Worm (Caenorhabditis elegans) whole organism, mixed stage, embryonic: Measurements from ENCODE around the gene F01F1.14.
A peak's percentile ranks its signal among the peaks of the same experiment; 100 is the strongest.

ENCODE experiments used
- M03D4.4 ChIP-seq: sonication (generic microtip); optimal IDR thresholded peaks from 2 replicates; lab custom pipeline; 2017; ENCODE audit warnings: mild to moderate bottlenecking, missing genetic modification characterization, missing compliant biosample characterization
- bed-3 ChIP-seq: fragments of 200-800 bp; sonication (Bioruptor generic); optimal IDR thresholded peaks from 3 replicates; lab custom pipeline; 2018; ENCODE audit warnings: mild to moderate bottlenecking, missing genetic modification characterization, moderate library complexity, missing compliant biosample characterization
- blmp-1 ChIP-seq: fragments of 150-350 bp; optimal IDR thresholded peaks from 2 replicates; lab custom pipeline; 2014; ENCODE audit warnings: missing biosample characterization, missing genetic modification characterization
- ceh-39 ChIP-seq: fragments of 150-350 bp; optimal IDR thresholded peaks from 2 replicates; lab custom pipeline; 2014; ENCODE audit warnings: missing biosample characterization, missing genetic modification characterization
- ceh-43 ChIP-seq: fragments of 200-800 bp; sonication (Bioruptor generic); optimal IDR thresholded peaks from 2 replicates; lab custom pipeline; 2018; ENCODE audit warnings: mild to moderate bottlenecking, missing genetic modification characterization, moderate library complexity, missing compliant biosample characterization
- ceh-83 ChIP-seq: fragments of 200-800 bp; sonication (Bioruptor generic); optimal IDR thresholded peaks from 2 replicates; lab custom pipeline; 2018; ENCODE audit warnings: mild to moderate bottlenecking, missing genetic modification characterization, missing compliant biosample characterization
- ces-1 ChIP-seq: fragments of 150-350 bp; optimal IDR thresholded peaks from 2 replicates; lab custom pipeline; 2014; ENCODE audit warnings: missing biosample characterization, missing genetic modification reagents, missing genetic modification characterization
- cnd-1 ChIP-seq: fragments of 200-800 bp; sonication (Bioruptor generic); optimal IDR thresholded peaks from 2 replicates; lab custom pipeline; 2018; ENCODE audit warnings: mild to moderate bottlenecking, missing genetic modification characterization, missing compliant biosample characterization
- drap-1 ChIP-seq: fragments of 200-800 bp; sonication (Bioruptor generic); optimal IDR thresholded peaks from 3 replicates; lab custom pipeline; 2018; ENCODE audit warnings: mild to moderate bottlenecking, missing genetic modification characterization, missing compliant biosample characterization
- elt-3 ChIP-seq: fragments of 150-350 bp; optimal IDR thresholded peaks from 2 replicates; lab custom pipeline; 2014; ENCODE audit warnings: missing biosample characterization, missing genetic modification characterization
- flh-1 ChIP-seq: fragments of 200-800 bp; sonication (Bioruptor generic); optimal IDR thresholded peaks from 2 replicates; lab custom pipeline; 2018; ENCODE audit warnings: mild to moderate bottlenecking, missing genetic modification characterization, moderate library complexity, missing compliant biosample characterization
- ham-2 ChIP-seq: fragments of 200-800 bp; sonication (Bioruptor generic); optimal IDR thresholded peaks from 2 replicates; lab custom pipeline; 2018; ENCODE audit warnings: mild to moderate bottlenecking, missing genetic modification characterization, missing compliant biosample characterization
- hlh-1 ChIP-seq: fragments of 150-350 bp; optimal IDR thresholded peaks from 2 replicates; lab custom pipeline; 2014; ENCODE audit warnings: missing biosample characterization, missing genetic modification reagents, missing genetic modification characterization
- lin-32 ChIP-seq: fragments of 200-800 bp; sonication (Bioruptor generic); optimal IDR thresholded peaks from 2 replicates; lab custom pipeline; 2018; ENCODE audit warnings: mild to moderate bottlenecking, missing genetic modification characterization, missing compliant biosample characterization
- lsy-2 ChIP-seq: fragments of 150-350 bp; optimal IDR thresholded peaks from 2 replicates; lab custom pipeline; 2014; ENCODE audit warnings: missing biosample characterization, missing genetic modification characterization
- mab-5 ChIP-seq: fragments of 150-350 bp; optimal IDR thresholded peaks from 2 replicates; lab custom pipeline; 2014; ENCODE audit warnings: missing biosample characterization, missing genetic modification characterization
- mep-1 ChIP-seq: fragments of 150-350 bp; optimal IDR thresholded peaks from 2 replicates; lab custom pipeline; 2017; ENCODE audit warnings: missing biosample characterization, missing genetic modification reagents, missing genetic modification characterization, inconsistent platforms
- nhr-2 ChIP-seq: fragments of 150-350 bp; optimal IDR thresholded peaks from 2 replicates; lab custom pipeline; 2014; ENCODE audit warnings: missing biosample characterization, missing genetic modification characterization
- nhr-237 ChIP-seq: fragments of 150-350 bp; optimal IDR thresholded peaks from 2 replicates; lab custom pipeline; 2014; ENCODE audit warnings: missing biosample characterization, missing genetic modification characterization
- nhr-28 ChIP-seq: fragments of 150-350 bp; optimal IDR thresholded peaks from 2 replicates; lab custom pipeline; 2014; ENCODE audit warnings: missing biosample characterization, missing genetic modification characterization
- nhr-76 ChIP-seq: sonication (generic microtip); optimal IDR thresholded peaks from 2 replicates; lab custom pipeline; 2017; ENCODE audit warnings: missing biosample characterization, missing genetic modification characterization
- sem-2 ChIP-seq: fragments of 200-800 bp; sonication (Bioruptor generic); optimal IDR thresholded peaks from 2 replicates; lab custom pipeline; 2018; ENCODE audit warnings: mild to moderate bottlenecking, missing genetic modification characterization, missing compliant biosample characterization
- sptf-1 ChIP-seq: sonication (generic microtip); optimal IDR thresholded peaks from 2 replicates; lab custom pipeline; 2017; ENCODE audit warnings: mild to moderate bottlenecking, missing genetic modification characterization, moderate library complexity, missing compliant biosample characterization
- tbx-8 ChIP-seq: fragments of 200-800 bp; sonication (Bioruptor generic); optimal IDR thresholded peaks from 2 replicates; lab custom pipeline; 2018; ENCODE audit warnings: mild to moderate bottlenecking, missing genetic modification characterization, moderate library complexity, missing compliant biosample characterization
- unc-120 ChIP-seq: sonication (generic microtip); optimal IDR thresholded peaks from 2 replicates; lab custom pipeline; 2017; ENCODE audit warnings: missing genetic modification characterization, missing compliant biosample characterization; ENCODE audit not compliant: poor library complexity, severe bottlenecking
- unc-39 ChIP-seq: fragments of 150-350 bp; optimal IDR thresholded peaks from 2 replicates; lab custom pipeline; 2014; ENCODE audit warnings: missing biosample characterization, missing genetic modification characterization
- unc-62 ChIP-seq: fragments of 150-350 bp; optimal IDR thresholded peaks from 2 replicates; lab custom pipeline; 2014; ENCODE audit warnings: missing biosample characterization, missing genetic modification reagents, missing genetic modification characterization
- zip-8 ChIP-seq: fragments of 150-350 bp; optimal IDR thresholded peaks from 2 replicates; lab custom pipeline; 2014; ENCODE audit warnings: missing biosample characterization, missing genetic modification characterization
- ztf-11 ChIP-seq: fragments of 150-350 bp; optimal IDR thresholded peaks from 2 replicates; lab custom pipeline; 2014; ENCODE audit warnings: missing biosample characterization, missing genetic modification characterization

The F01F1.14 gene

ce11 chrIII:5898631-5899030 lies 15.9 kb upstream of the F01F1.14 start:
- no peak for TF ChIP-seq drap-1 (GFP tag; lab: Kevin White, UChicago)
- peak; percentile 59 for TF ChIP-seq hlh-1 (tag; lab: Kevin White, UChicago)
- peak; percentile 67 for TF ChIP-seq unc-120 (tag; lab: Kevin White, UChicago)

- peak; percentile 27 for TF ChIP-seq ces-1
- no peak for TF ChIP-seq tbx-8
- no peak for TF ChIP-seq mep-1 (tag; lab: Kevin White, UChicago)
Observed at ce11 chrIII:5897468-5897867, 14.7 kb upstream of the F01F1.14 start.

- TF ChIP-seq unc-120 (tag; lab: Kevin White, UChicago): no peak
- no peak for TF ChIP-seq flh-1 (GFP tag; lab: Kevin White, UChicago)
- no peak for TF ChIP-seq elt-3
- no peak for TF ChIP-seq tbx-8
- no peak for TF ChIP-seq ceh-39 (tag; lab: Kevin White, UChicago)
- no peak for TF ChIP-seq bed-3
- TF ChIP-seq mab-5: no peak
- TF ChIP-seq ceh-43 (GFP tag; lab: Kevin White, UChicago): no peak
- no peak for TF ChIP-seq ceh-83
- no peak for TF ChIP-seq zip-8
- no peak for TF ChIP-seq lsy-2 (tag; lab: Kevin White, UChicago)
- TF ChIP-seq sem-2 (GFP tag; lab: Kevin White, UChicago): no peak
- no peak for TF ChIP-seq blmp-1 (tag; lab: Kevin White, UChicago)
- TF ChIP-seq unc-39 (tag; lab: Kevin White, UChicago): no peak
- no peak for TF ChIP-seq ztf-11 (tag; lab: Kevin White, UChicago)
- TF ChIP-seq sptf-1 (tag; lab: Kevin White, UChicago): no peak
- TF ChIP-seq nhr-28: no peak
Observed at ce11 chrIII:5895913-5896312, 13.2 kb upstream of the F01F1.14 start, which contains the start of gene pxl-1. TSS of gene pxl-1 (minus strand) at chrIII:5896013.

ce11 chrIII:5892909-5893308 lies 10.2 kb upstream of the F01F1.14 start:
- TF ChIP-seq ham-2 (GFP tag; lab: Kevin White, UChicago) (no peak), M03D4.4 (tag; lab: Kevin White, UChicago) (no peak), nhr-237 (no peak), lin-32 (GFP tag; lab: Kevin White, UChicago) (no peak), nhr-76 (tag; lab: Kevin White, UChicago) (no peak)

- no peak for TF ChIP-seq nhr-2 (tag; lab: Kevin White, UChicago)
- TF ChIP-seq, all 35 proteins: peak for 0
Observed at ce11 chrIII:5888675-5889074, 6.0 kb upstream of the F01F1.14 start, which contains the start of gene C28H8.8. TSS of gene C28H8.8 (minus strand) at chrIII:5888775.

- TF ChIP-seq blmp-1 (tag; lab: Kevin White, UChicago) (no peak), ceh-39 (tag; lab: Kevin White, UChicago) (no peak), unc-62 (no peak), hlh-1 (tag; lab: Kevin White, UChicago) (no peak), cnd-1 (no peak)
- TF ChIP-seq, all 35 proteins: peak for 0
Observed at ce11 chrIII:5886893-5887292, 4.2 kb upstream of the F01F1.14 start, which contains the start of gene C28H8.7. TSS of gene C28H8.7 (minus strand) at chrIII:5886993.

- TF ChIP-seq M03D4.4 (tag; lab: Kevin White, UChicago): no peak
- TF ChIP-seq ces-1: no peak
- TF ChIP-seq sptf-1 (tag; lab: Kevin White, UChicago): no peak
Observed at ce11 chrIII:5884459-5884858, 1.7 kb upstream of the F01F1.14 start.
